Worm (Caenorhabditis elegans) whole organism, L3 larva: ENCODE measurements around the gene Y60C6A.1.

Experiments
- ceh-16 ChIP-seq: sonication (generic microtip); optimal IDR thresholded peaks from 2 replicates; lab custom pipeline; 2017; ENCODE audit warnings: missing biosample characterization, missing genetic modification characterization
- egl-27 ChIP-seq: sonication (generic microtip); optimal IDR thresholded peaks from 4 replicates; lab custom pipeline; 2017; ENCODE audit warnings: missing biosample characterization, missing genetic modification reagents, missing genetic modification characterization
- elt-1 ChIP-seq: fragments of 150-350 bp; optimal IDR thresholded peaks from 2 replicates; lab custom pipeline; 2014; ENCODE audit warnings: missing biosample characterization, missing genetic modification characterization
- eor-1 ChIP-seq, 2 experiments: fragments of 150-350 bp; optimal IDR thresholded peaks; 2 replicates each; lab custom pipeline; 2014 to 2018; ENCODE audit warnings: missing biosample characterization in 2 of 2, missing genetic modification characterization in 2 of 2
- mdl-1 ChIP-seq: fragments of 150-350 bp; optimal IDR thresholded peaks from 2 replicates; lab custom pipeline; 2014; ENCODE audit warnings: missing biosample characterization, missing genetic modification characterization
- nhr-11 ChIP-seq: fragments of 150-350 bp; optimal IDR thresholded peaks from 2 replicates; lab custom pipeline; 2014; ENCODE audit warnings: missing biosample characterization, missing genetic modification characterization
- nhr-67 ChIP-seq: fragments of 150-350 bp; optimal IDR thresholded peaks from 2 replicates; lab custom pipeline; 2014; ENCODE audit warnings: missing biosample characterization, missing genetic modification characterization
- nhr-76 ChIP-seq: fragments of 150-350 bp; sonication (generic microtip); optimal IDR thresholded peaks from 5 replicates; lab custom pipeline; 2014; ENCODE audit warnings: missing biosample characterization, missing genetic modification characterization
- snpc-4 ChIP-seq: fragments of 150-350 bp; optimal IDR thresholded peaks from 2 replicates; lab custom pipeline; 2014; ENCODE audit warnings: missing biosample characterization, missing genetic modification characterization
- unc-62 ChIP-seq: fragments of 150-350 bp; sonication (generic microtip); optimal IDR thresholded peaks from 4 replicates; lab custom pipeline; 2014; ENCODE audit warnings: missing biosample characterization, missing genetic modification reagents, missing genetic modification characterization

DNA sequence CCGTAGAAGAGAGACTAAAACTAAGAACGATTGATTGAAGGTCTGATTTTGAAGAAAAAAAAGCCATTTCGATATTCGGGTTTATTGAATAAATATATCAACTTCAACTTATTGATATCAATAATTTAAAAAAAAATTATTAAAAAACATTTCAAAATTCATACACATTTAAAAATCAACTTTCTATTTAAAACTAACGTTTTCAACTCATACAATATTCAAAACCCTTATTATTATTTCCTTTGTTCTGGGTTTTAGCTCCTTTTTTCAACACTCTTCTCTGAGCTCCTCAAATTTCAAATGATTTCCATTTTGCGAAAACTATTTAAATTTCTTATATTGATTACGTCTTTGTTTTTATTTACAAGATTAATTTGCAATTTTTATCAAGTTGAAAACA, 38.1 kb upstream of the Y60C6A.1 start, which contains the start of gene C18G1.7:
- no peak for TF ChIP-seq unc-62 (GFP tag; lab: Kevin White, UChicago)
- no peak for TF ChIP-seq snpc-4 (tag; lab: Kevin White, UChicago)
- TF ChIP-seq nhr-11 (tag; lab: Kevin White, UChicago): no peak
- TF ChIP-seq eor-1 (tag; optimal IDR thresholded peaks at IDR 0.05; lab: Kevin White, UChicago): no peak
- TF ChIP-seq nhr-76: no peak
- no peak for TF ChIP-seq egl-27 (tag; lab: Kevin White, UChicago)
- TF ChIP-seq elt-1: no peak
- TF ChIP-seq nhr-67 (tag; lab: Kevin White, UChicago): no peak
- TF ChIP-seq mdl-1: no peak
- no peak for TF ChIP-seq ceh-16 (tag; lab: Kevin White, UChicago)
